Fruit fly (Drosophila melanogaster): Measurements from ENCODE around the gene Zpr1.

dm6 chrX:9142224-9142802 is 19.6 kb downstream of the Zpr1 start, which contains the start of gene CG7065:
- TF ChIP-seq CG8478 (optimal IDR thresholded peaks at IDR 0.05) (no peak), CTCF (optimal IDR thresholded peaks at IDR 0.05) (no peak)

All from S2 (cell line).